Worm (Caenorhabditis elegans) whole organism, L3 larva: ENCODE measurements around the gene F40G9.12.

Source experiments
- elt-3 ChIP-seq, 3 experiments: fragments of 150-350 bp in 1 of 3; sonication (generic microtip) in 2 of 3; optimal IDR thresholded peaks; 2 replicates in 2 of 3; 4 replicates in 1 of 3; lab custom pipeline; 2014 to 2017; ENCODE audit warnings: missing biosample characterization in 3 of 3, missing genetic modification characterization in 3 of 3
- fos-1 ChIP-seq: fragments of 150-350 bp; optimal IDR thresholded peaks from 2 replicates; lab custom pipeline; 2014; ENCODE audit warnings: missing biosample characterization, missing genetic modification characterization
- jun-1 ChIP-seq: fragments of 150-350 bp; optimal IDR thresholded peaks from 2 replicates; lab custom pipeline; 2014; ENCODE audit warnings: missing biosample characterization, missing genetic modification reagents, missing genetic modification characterization
- nhr-77 ChIP-seq: fragments of 150-350 bp; optimal IDR thresholded peaks from 2 replicates; lab custom pipeline; 2014; ENCODE audit warnings: missing biosample characterization, missing genetic modification characterization
- pqm-1 ChIP-seq: fragments of 150-350 bp; optimal IDR thresholded peaks from 2 replicates; lab custom pipeline; 2017; ENCODE audit warnings: missing biosample characterization, missing genetic modification characterization, inconsistent platforms

- TF ChIP-seq nhr-77 (no peak), pqm-1 (no peak), jun-1 (tag; lab: Kevin White, UChicago) (no peak), elt-3 (tag; optimal IDR thresholded peaks at IDR 0.05; lab: Kevin White, UChicago) (no peak), fos-1 (tag; lab: Kevin White, UChicago) (no peak)
Observed at ce11 chrIII:130650-131049, 41.0 kb upstream of the F40G9.12 start, which contains the start of the genes nhr-280 and C29F9.2.
